Worm (Caenorhabditis elegans) whole organism, midembryonic: Measurements from ENCODE around the gene aat-3.

Source experiments
- med-1 ChIP-seq: sonication (generic microtip); optimal IDR thresholded peaks from 2 replicates; lab custom pipeline; 2017; ENCODE audit warnings: missing genetic modification characterization, mild to moderate bottlenecking, missing compliant biosample characterization, antibody characterized with exemption, missing genetic modification reagents; ENCODE audit not compliant: insufficient read depth
- tab-1 ChIP-seq: fragments of 200-800 bp; sonication (Bioruptor generic); IDR thresholded peaks from 2 replicates; pipeline ENCODE4 v1.3.6; 2022; ENCODE audit warnings: missing genetic modification characterization, missing compliant biosample characterization

DNA sequence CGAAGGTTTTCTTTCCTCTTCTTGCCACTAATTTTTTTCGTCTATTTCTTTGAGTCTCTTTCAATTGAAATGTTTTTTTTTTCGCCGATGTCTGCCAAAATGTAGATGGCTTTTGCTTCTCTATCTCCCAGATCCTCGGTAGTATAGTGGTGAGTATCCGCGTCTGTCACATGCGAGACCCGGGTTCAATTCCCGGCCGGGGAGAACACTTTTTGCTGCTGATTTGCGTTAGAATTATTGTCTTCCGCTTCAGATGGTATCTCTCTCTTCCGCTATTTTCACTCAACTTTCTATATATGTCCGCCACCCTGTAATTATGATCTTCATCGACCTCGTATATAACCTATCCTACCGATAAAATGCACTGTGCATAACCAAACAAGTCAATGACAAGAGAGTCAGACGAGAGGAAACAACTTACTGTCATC lies 1.4 kb downstream of the aat-3 start:
- TF ChIP-seq tab-1 (GFP tag; lab: Robert Waterston, UW) = 0 out of 2 replicates have a peak, but pooled peaks have one; percentile 38
- no peak for TF ChIP-seq med-1 (GFP tag; lab: Kevin White, UChicago)
